Worm (Caenorhabditis elegans) whole organism, mixed stage, embryonic: ENCODE measurements around the gene K09C4.10.

Experiments used
- flh-1 ChIP-seq: fragments of 200-800 bp; sonication (Bioruptor generic); optimal IDR thresholded peaks from 2 replicates; lab custom pipeline; 2018; ENCODE audit warnings: mild to moderate bottlenecking, missing genetic modification characterization, moderate library complexity, missing compliant biosample characterization
- lsy-2 ChIP-seq: fragments of 150-350 bp; optimal IDR thresholded peaks from 2 replicates; lab custom pipeline; 2014; ENCODE audit warnings: missing biosample characterization, missing genetic modification characterization
- mab-5 ChIP-seq: fragments of 150-350 bp; optimal IDR thresholded peaks from 2 replicates; lab custom pipeline; 2014; ENCODE audit warnings: missing biosample characterization, missing genetic modification characterization
- nhr-2 ChIP-seq: fragments of 150-350 bp; optimal IDR thresholded peaks from 2 replicates; lab custom pipeline; 2014; ENCODE audit warnings: missing biosample characterization, missing genetic modification characterization
- nhr-237 ChIP-seq: fragments of 150-350 bp; optimal IDR thresholded peaks from 2 replicates; lab custom pipeline; 2014; ENCODE audit warnings: missing biosample characterization, missing genetic modification characterization
- pha-4 ChIP-seq: fragments of 150-350 bp; optimal IDR thresholded peaks from 2 replicates; lab custom pipeline; 2018; ENCODE audit warnings: missing biosample characterization, missing genetic modification reagents, missing genetic modification characterization

DNA sequence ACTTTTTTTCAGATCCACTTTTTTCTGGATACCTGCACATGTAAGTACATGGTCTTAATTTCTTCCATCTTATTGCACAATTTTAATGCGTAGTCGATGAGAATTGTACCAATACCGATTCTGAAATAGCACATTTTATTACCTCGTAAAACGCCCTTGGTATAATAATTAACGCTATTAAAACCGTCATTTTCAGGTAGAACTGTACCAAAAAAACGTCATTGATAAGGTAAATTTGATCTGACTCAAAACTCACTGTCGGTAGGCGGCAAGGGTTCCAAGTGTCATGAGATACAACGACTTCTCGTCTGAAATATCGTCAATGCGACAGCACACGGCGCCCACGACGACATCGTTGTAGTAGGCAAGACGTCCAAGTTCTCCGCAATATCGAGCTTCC lies 35.6 kb downstream of the K09C4.10 start:
- no peak for TF ChIP-seq nhr-2 (tag; lab: Kevin White, UChicago)
- TF ChIP-seq lsy-2 (tag; lab: Kevin White, UChicago) = no peak
- no peak for TF ChIP-seq flh-1 (GFP tag; lab: Kevin White, UChicago)
- no peak for TF ChIP-seq pha-4 (tag; lab: Kevin White, UChicago)
- TF ChIP-seq mab-5 = no peak
- no peak for TF ChIP-seq nhr-237
